Fruit fly (Drosophila melanogaster) whole organism, pupa: ENCODE data around the gene CG15145.

ENCODE experiments used
- CG10348 ChIP-seq: fragments of 200-800 bp; sonication (Bioruptor generic); IDR thresholded peaks from 2 replicates; pipeline ENCODE4 v1.3.6; 2022; ENCODE audit warnings: missing biosample characterization, missing genetic modification characterization
- CG12605 ChIP-seq: fragments of 200-800 bp; sonication (Bioruptor generic); IDR thresholded peaks from 2 replicates; pipeline ENCODE4 v1.3.6; 2022; ENCODE audit warnings: missing biosample characterization, missing genetic modification characterization
- CG13204 ChIP-seq: fragments of 200-800 bp; sonication (Bioruptor generic); optimal IDR thresholded peaks from 2 replicates; lab custom pipeline; 2018; ENCODE audit warnings: missing biosample characterization, mild to moderate bottlenecking, missing genetic modification characterization, moderate library complexity
- CG14655 ChIP-seq: fragments of 200-800 bp; sonication (Bioruptor generic); optimal IDR thresholded peaks from 3 replicates; lab custom pipeline; 2017; ENCODE audit warnings: mild to moderate bottlenecking, missing biosample characterization, missing genetic modification reagents, missing genetic modification characterization
- CG15710 ChIP-seq: fragments of 200-800 bp; sonication (Bioruptor generic); optimal IDR thresholded peaks from 2 replicates; lab custom pipeline; 2018; ENCODE audit warnings: missing biosample characterization, mild to moderate bottlenecking, missing genetic modification characterization, moderate library complexity
- CG17806 ChIP-seq: fragments of 200-800 bp; sonication (Bioruptor generic); optimal IDR thresholded peaks from 2 replicates; lab custom pipeline; 2018; ENCODE audit warnings: missing biosample characterization, mild to moderate bottlenecking, missing genetic modification characterization, moderate library complexity
- CG32121 ChIP-seq: fragments of 200-800 bp; sonication (Bioruptor generic); IDR thresholded peaks from 2 replicates; pipeline ENCODE4 v1.3.6; 2022; ENCODE audit warnings: missing biosample characterization, missing genetic modification characterization
- CG34367 ChIP-seq: fragments of 200-800 bp; sonication (Bioruptor generic); optimal IDR thresholded peaks from 2 replicates; lab custom pipeline; 2018; ENCODE audit warnings: missing biosample characterization, mild to moderate bottlenecking, missing genetic modification characterization
- CG4496 ChIP-seq: fragments of 200-800 bp; sonication (Bioruptor generic); IDR thresholded peaks from 3 replicates; pipeline ENCODE4 v1.3.6; 2022; ENCODE audit warnings: missing biosample characterization, missing genetic modification characterization
- CG8159 ChIP-seq: fragments of 200-800 bp; sonication (Bioruptor generic); optimal IDR thresholded peaks from 3 replicates; lab custom pipeline; 2018; ENCODE audit warnings: missing biosample characterization, mild to moderate bottlenecking, missing genetic modification characterization, moderate library complexity
- CG8301 ChIP-seq: fragments of 200-800 bp; sonication (Bioruptor generic); optimal IDR thresholded peaks from 2 replicates; lab custom pipeline; 2018; ENCODE audit warnings: missing biosample characterization, mild to moderate bottlenecking, missing genetic modification characterization
- CG9948 ChIP-seq: fragments of 200-800 bp; sonication (Bioruptor generic); optimal IDR thresholded peaks from 2 replicates; lab custom pipeline; 2018; ENCODE audit warnings: missing biosample characterization, mild to moderate bottlenecking, missing genetic modification characterization, moderate library complexity
- D1 ChIP-seq: fragments of 200-800 bp; sonication (Bioruptor generic); optimal IDR thresholded peaks from 2 replicates; lab custom pipeline; 2018; ENCODE audit warnings: missing biosample characterization, mild to moderate bottlenecking, missing genetic modification characterization, moderate library complexity
- EcR ChIP-seq: fragments of 200-800 bp; sonication (Bioruptor generic); optimal IDR thresholded peaks from 3 replicates; lab custom pipeline; 2019; ENCODE audit warnings: missing biosample characterization, missing genetic modification characterization, mild to moderate bottlenecking, moderate library complexity, missing genetic modification reagents
- Ets98B ChIP-seq: fragments of 200-800 bp; sonication (Bioruptor generic); IDR thresholded peaks from 2 replicates; pipeline ENCODE4 v1.3.6; 2022; ENCODE audit warnings: missing biosample characterization, missing genetic modification characterization
- Pif1A ChIP-seq: fragments of 200-800 bp; sonication (Bioruptor generic); optimal IDR thresholded peaks from 3 replicates; lab custom pipeline; 2016; ENCODE audit warnings: missing biosample characterization, missing genetic modification characterization
- Pif1B ChIP-seq: fragments of 200-800 bp; sonication (Bioruptor generic); optimal IDR thresholded peaks from 3 replicates; lab custom pipeline; 2016; ENCODE audit warnings: missing biosample characterization, missing genetic modification characterization
- Snoo ChIP-seq: fragments of 200-800 bp; sonication (Bioruptor generic); optimal IDR thresholded peaks from 3 replicates; lab custom pipeline; 2017; ENCODE audit warnings: missing biosample characterization, mild to moderate bottlenecking, missing genetic modification characterization, inconsistent platforms
- fd96Ca ChIP-seq: fragments of 200-800 bp; sonication (Bioruptor generic); IDR thresholded peaks from 3 replicates; pipeline ENCODE4 v1.3.6; 2022; ENCODE audit warnings: missing biosample characterization, missing genetic modification characterization
- gl ChIP-seq: fragments of 200-800 bp; sonication (Bioruptor generic); optimal IDR thresholded peaks from 2 replicates; lab custom pipeline; 2018; ENCODE audit warnings: missing biosample characterization, mild to moderate bottlenecking, missing genetic modification characterization
- rn ChIP-seq: fragments of 200-800 bp; sonication (Bioruptor generic); IDR thresholded peaks from 2 replicates; pipeline ENCODE4 v1.3.6; 2022; ENCODE audit warnings: missing biosample characterization, missing genetic modification characterization

The CG15145 gene

dm6 chr2L:17480943-17481580, 51.0 kb downstream of the CG15145 start, which contains the start of the genes fws and Lamtor3:
Gene fws (minus strand): TSS chr2L:17481029.
Gene Lamtor3 (plus strand): TSS chr2L:17481231.
- TF ChIP-seq CG13204 (GFP tag; lab: Kevin White, UChicago) = no peak
- peak; percentile 98 for TF ChIP-seq CG10348
- peak; percentile 99 for TF ChIP-seq CG8159 (tag; lab: Kevin White, UChicago)
- peak; percentile 99 for TF ChIP-seq CG12605 (GFP tag; lab: Robert Waterston, UW)
- TF ChIP-seq Ets98B (GFP tag; lab: Robert Waterston, UW) = peak; percentile 100
- peak; percentile 99 for TF ChIP-seq CG9948 (tag; lab: Kevin White, UChicago)
- peak; percentile 41 for TF ChIP-seq EcR (GFP tag; lab: Kevin White, UChicago)
- TF ChIP-seq CG4496 (GFP tag; lab: Robert Waterston, UW) = peak; percentile 100
- TF ChIP-seq CG34367 (tag; lab: Kevin White, UChicago) = peak; percentile 98
- TF ChIP-seq CG15710 (tag; lab: Kevin White, UChicago) = peak; percentile 99
- TF ChIP-seq gl (tag; lab: Kevin White, UChicago) = peak; percentile 95
- peak; percentile 98 for TF ChIP-seq Pif1A (GFP tag; lab: Kevin White, UChicago)
- peak; percentile 99 for TF ChIP-seq Pif1B (GFP tag; lab: Kevin White, UChicago)
- peak; percentile 96 for TF ChIP-seq D1 (tag; lab: Kevin White, UChicago)
- peak; percentile 99 for TF ChIP-seq CG17806 (tag; lab: Kevin White, UChicago)
- TF ChIP-seq fd96Ca (GFP tag; lab: Robert Waterston, UW) = peak; percentile 100
- peak; percentile 99 for TF ChIP-seq CG14655 (GFP tag; lab: Kevin White, UChicago)
- peak; percentile 99 for TF ChIP-seq CG32121 (GFP tag; lab: Robert Waterston, UW)
- peak; percentile 99 for TF ChIP-seq rn
- peak; percentile 99 for TF ChIP-seq CG8301 (tag; lab: Kevin White, UChicago)
- peak; percentile 99 for TF ChIP-seq Snoo (tag; lab: Kevin White, UChicago)
- TF ChIP-seq, all 21 proteins: peak for 20
